Worm (Caenorhabditis elegans): Measurements from ENCODE around the gene sma-2.

DNA sequence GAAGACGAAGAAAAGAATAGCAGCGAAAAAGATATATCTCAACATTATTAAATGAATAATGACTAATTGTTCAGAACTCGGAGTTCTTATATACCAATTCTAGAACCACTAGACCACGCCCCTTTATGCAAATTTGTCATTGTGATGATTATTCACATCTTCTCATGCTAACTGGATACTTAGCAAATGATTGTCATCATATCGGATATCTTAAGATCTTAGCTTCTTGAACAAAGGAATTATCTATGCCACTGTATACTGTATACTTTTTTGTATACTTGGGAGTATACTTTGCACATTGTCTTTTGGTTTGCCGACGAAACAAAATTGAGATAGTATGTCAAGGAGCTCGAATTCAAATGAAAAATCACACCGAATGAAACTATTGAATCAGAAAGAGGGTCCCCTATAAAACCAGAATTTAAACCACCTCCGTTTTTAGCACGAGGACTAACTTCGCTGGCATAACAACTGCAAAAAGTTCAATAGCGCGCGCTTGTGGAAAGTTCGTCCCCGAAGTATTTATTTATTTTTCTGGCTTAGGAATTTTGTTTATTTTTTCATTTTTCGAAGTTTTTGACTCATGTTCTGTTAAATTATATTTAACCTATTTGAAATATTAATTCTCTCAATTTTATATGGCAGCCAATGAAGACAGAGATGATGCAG, 49.1 kb upstream of the sma-2 start, which contains the start of the genes sdz-1 and vps-33.1:
- TF ChIP-seq dao-5 (tag; optimal IDR thresholded peaks at IDR 0.05) (no peak), him-1 (tag; optimal IDR thresholded peaks at IDR 0.05) (no peak)
